Worm (Caenorhabditis elegans) whole organism, L1 larva: Measurements from ENCODE around the gene C10A4.2.

Source experiments
- alr-1 ChIP-seq: fragments of 200-800 bp; sonication (Bioruptor generic); optimal IDR thresholded peaks from 2 replicates; lab custom pipeline; 2018; ENCODE audit warnings: borderline replicate concordance, mild to moderate bottlenecking, missing genetic modification characterization, missing compliant biosample characterization
- blmp-1 ChIP-seq: fragments of 150-350 bp; optimal IDR thresholded peaks from 2 replicates; lab custom pipeline; 2014; ENCODE audit warnings: missing biosample characterization, missing genetic modification characterization
- ceh-63 ChIP-seq: fragments of 200-800 bp; sonication (Bioruptor generic); optimal IDR thresholded peaks from 2 replicates; lab custom pipeline; 2018; ENCODE audit warnings: mild to moderate bottlenecking, missing genetic modification characterization, missing compliant biosample characterization
- ceh-8 ChIP-seq: fragments of 200-800 bp; sonication (Bioruptor generic); optimal IDR thresholded peaks from 2 replicates; lab custom pipeline; 2018; ENCODE audit warnings: mild to moderate bottlenecking, missing genetic modification characterization, moderate library complexity, missing compliant biosample characterization
- ceh-90 ChIP-seq: sonication (generic microtip); optimal IDR thresholded peaks from 2 replicates; lab custom pipeline; 2016; ENCODE audit warnings: missing genetic modification characterization, missing compliant biosample characterization
- dpl-1 ChIP-seq, 3 experiments: fragments of 150-350 bp in 2 of 3; sonication (generic microtip) in 1 of 3; optimal IDR thresholded peaks; 2 replicates each; lab custom pipeline; 2014 to 2017; ENCODE audit warnings: missing biosample characterization in 3 of 3, missing genetic modification characterization in 3 of 3, missing genetic modification reagents in 3 of 3
- efl-1 ChIP-seq, 4 experiments: fragments of 150-350 bp; optimal IDR thresholded peaks in 3 of 4; peaks in 1 of 4; 1 replicate in 1 of 4; 2 replicates in 3 of 4; lab custom pipeline; 2014; ENCODE audit warnings: missing biosample characterization in 2 of 4, missing genetic modification characterization in 2 of 4, missing genetic modification reagents in 2 of 4
- elt-2 ChIP-seq: sonication (generic microtip); optimal IDR thresholded peaks from 2 replicates; lab custom pipeline; 2016; ENCODE audit warnings: missing genetic modification characterization, mild to moderate bottlenecking, inconsistent platforms, missing compliant biosample characterization, missing genetic modification reagents
- elt-3 ChIP-seq, 6 experiments: fragments of 150-350 bp in 1 of 6; sonication (generic microtip); optimal IDR thresholded peaks; 2 replicates each; lab custom pipeline; 2017 to 2018; ENCODE audit warnings: missing biosample characterization in 6 of 6, missing genetic modification characterization in 6 of 6, inconsistent platforms in 1 of 6
- ets-5 ChIP-seq: fragments of 200-800 bp; sonication (Bioruptor generic); IDR thresholded peaks from 2 replicates; pipeline ENCODE4 v1.3.6; 2022; ENCODE audit warnings: missing genetic modification characterization, missing compliant biosample characterization
- fkh-10 ChIP-seq: sonication (generic microtip); optimal IDR thresholded peaks from 2 replicates; lab custom pipeline; 2017; ENCODE audit warnings: missing biosample characterization, missing genetic modification reagents, missing genetic modification characterization
- fkh-4 ChIP-seq: sonication (generic microtip); optimal IDR thresholded peaks from 2 replicates; lab custom pipeline; 2016; ENCODE audit warnings: missing compliant biosample characterization, missing genetic modification characterization, borderline replicate concordance
- fos-1 ChIP-seq: fragments of 150-350 bp; optimal IDR thresholded peaks from 2 replicates; lab custom pipeline; 2014; ENCODE audit warnings: missing biosample characterization, missing genetic modification characterization
- hpl-2 ChIP-seq: fragments of 150-350 bp; optimal IDR thresholded peaks from 2 replicates; lab custom pipeline; 2014; ENCODE audit warnings: missing biosample characterization, missing genetic modification reagents, missing genetic modification characterization
- lin-13 ChIP-seq: fragments of 150-350 bp; optimal IDR thresholded peaks from 2 replicates; lab custom pipeline; 2014; ENCODE audit warnings: missing biosample characterization, missing genetic modification reagents, missing genetic modification characterization
- lin-14 ChIP-seq: fragments of 200-800 bp; sonication (Bioruptor generic); optimal IDR thresholded peaks from 2 replicates; lab custom pipeline; 2018; ENCODE audit warnings: mild to moderate bottlenecking, missing genetic modification characterization, moderate library complexity, missing compliant biosample characterization
- lin-35 ChIP-seq, 2 experiments: fragments of 150-350 bp; optimal IDR thresholded peaks; 2 replicates each; lab custom pipeline; 2014; ENCODE audit warnings: missing biosample characterization in 2 of 2, missing genetic modification characterization in 2 of 2, missing genetic modification reagents in 2 of 2
- lir-3 ChIP-seq: sonication (generic microtip); optimal IDR thresholded peaks from 2 replicates; lab custom pipeline; 2016; ENCODE audit warnings: mild to moderate bottlenecking, missing genetic modification characterization, moderate library complexity, missing compliant biosample characterization; ENCODE audit not compliant: poor library complexity
- lsy-2 ChIP-seq, 2 experiments: fragments of 150-350 bp; optimal IDR thresholded peaks; 2 replicates each; lab custom pipeline; 2014; ENCODE audit warnings: missing biosample characterization in 2 of 2, missing genetic modification characterization in 2 of 2
- mef-2 ChIP-seq: fragments of 150-350 bp; optimal IDR thresholded peaks from 2 replicates; lab custom pipeline; 2014; ENCODE audit warnings: missing biosample characterization, missing genetic modification characterization
- nhr-11 ChIP-seq: fragments of 150-350 bp; optimal IDR thresholded peaks from 2 replicates; lab custom pipeline; 2014; ENCODE audit warnings: missing biosample characterization, missing genetic modification characterization
- nhr-12 ChIP-seq: sonication (generic microtip); optimal IDR thresholded peaks from 2 replicates; lab custom pipeline; 2017; ENCODE audit warnings: missing biosample characterization, missing genetic modification characterization
- nhr-19 ChIP-seq: fragments of 200-800 bp; sonication (Bioruptor generic); conservative IDR thresholded peaks from 2 replicates; pipeline ENCODE4 v1.3.6; 2022; ENCODE audit warnings: missing genetic modification characterization, missing compliant biosample characterization
- nhr-20 ChIP-seq: sonication (generic microtip); optimal IDR thresholded peaks from 2 replicates; lab custom pipeline; 2016; ENCODE audit warnings: mild to moderate bottlenecking, missing genetic modification characterization, missing compliant biosample characterization
- nhr-47 ChIP-seq: sonication (generic microtip); optimal IDR thresholded peaks from 2 replicates; lab custom pipeline; 2016; ENCODE audit warnings: mild to moderate bottlenecking, missing genetic modification characterization, moderate library complexity, missing compliant biosample characterization
- nhr-71 ChIP-seq: sonication (generic microtip); optimal IDR thresholded peaks from 2 replicates; lab custom pipeline; 2016; ENCODE audit warnings: mild to moderate bottlenecking, missing genetic modification characterization, moderate library complexity, missing compliant biosample characterization
- nhr-77 ChIP-seq: fragments of 150-350 bp; optimal IDR thresholded peaks from 2 replicates; lab custom pipeline; 2014; ENCODE audit warnings: missing biosample characterization, missing genetic modification characterization
- nhr-85 ChIP-seq: sonication (generic microtip); peaks from one replicate; lab custom pipeline; 2016; ENCODE audit warnings: missing genetic modification characterization, inconsistent platforms, missing compliant biosample characterization
- nhr-90 ChIP-seq: sonication (generic microtip); optimal IDR thresholded peaks from 2 replicates; lab custom pipeline; 2016; ENCODE audit warnings: mild to moderate bottlenecking, missing genetic modification characterization, missing compliant biosample characterization; ENCODE audit not compliant: poor library complexity
- pax-3 ChIP-seq: fragments of 200-800 bp; sonication (Bioruptor generic); optimal IDR thresholded peaks from 2 replicates; lab custom pipeline; 2018; ENCODE audit warnings: mild to moderate bottlenecking, missing genetic modification characterization, moderate library complexity, missing compliant biosample characterization
- pqm-1 ChIP-seq: sonication (generic microtip); optimal IDR thresholded peaks from 3 replicates; lab custom pipeline; 2017; ENCODE audit warnings: missing biosample characterization, missing genetic modification characterization
- snpc-4 ChIP-seq: fragments of 150-350 bp; optimal IDR thresholded peaks from 2 replicates; lab custom pipeline; 2014; ENCODE audit warnings: missing biosample characterization, missing genetic modification characterization
- snu-23 ChIP-seq: sonication (generic microtip); optimal IDR thresholded peaks from 2 replicates; lab custom pipeline; 2016; ENCODE audit warnings: missing genetic modification characterization, missing compliant biosample characterization
- unc-30 ChIP-seq: sonication (generic microtip); optimal IDR thresholded peaks from 2 replicates; lab custom pipeline; 2017; ENCODE audit warnings: missing biosample characterization, missing genetic modification characterization
- unc-86 ChIP-seq: sonication (generic microtip); optimal IDR thresholded peaks from 2 replicates; lab custom pipeline; 2016; ENCODE audit warnings: missing genetic modification characterization, missing compliant biosample characterization
- zip-4 ChIP-seq: fragments of 200-800 bp; sonication (Bioruptor generic); optimal IDR thresholded peaks from 2 replicates; lab custom pipeline; 2018; ENCODE audit warnings: mild to moderate bottlenecking, missing genetic modification characterization, moderate library complexity, missing compliant biosample characterization
- ztf-11 ChIP-seq, 2 experiments: sonication (generic microtip); optimal IDR thresholded peaks; 2 replicates each; lab custom pipeline; 2016 to 2017; ENCODE audit warnings: missing genetic modification characterization in 2 of 2, missing biosample characterization in 1 of 2, missing compliant biosample characterization in 1 of 2
- ztf-4 ChIP-seq: fragments of 150-350 bp; optimal IDR thresholded peaks from 2 replicates; lab custom pipeline; 2014; ENCODE audit warnings: missing biosample characterization, missing genetic modification characterization

Gene C10A4.2

DNA sequence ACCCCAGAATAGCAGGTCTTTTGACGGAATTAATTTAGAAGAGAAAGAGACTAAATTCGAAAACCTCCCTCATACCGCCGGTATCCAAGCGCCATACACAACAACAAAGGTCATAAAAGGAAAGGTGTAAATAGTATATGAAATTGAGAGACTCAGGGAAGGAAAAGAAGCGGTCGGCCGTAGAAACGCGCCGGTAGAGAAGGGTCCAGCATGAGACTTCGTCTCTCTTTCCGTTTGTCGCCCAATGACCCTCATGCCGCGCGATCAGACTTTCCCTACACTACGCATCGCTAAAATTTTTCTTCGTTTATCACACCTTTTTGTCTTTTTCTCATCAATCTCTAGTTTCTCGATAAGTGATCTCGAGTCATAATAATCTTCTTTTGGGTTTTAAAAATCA lies 20.4 kb downstream of the C10A4.2 start:
- TF ChIP-seq zip-4 (no peak), nhr-71 (tag; lab: Kevin White, UChicago) (peak; percentile 47), unc-86 (tag; lab: Kevin White, UChicago) (no peak), ztf-4 (tag; lab: Kevin White, UChicago) (no peak), nhr-77 (tag; lab: Kevin White, UChicago) (no peak), blmp-1 (tag; lab: Kevin White, UChicago) (peak; percentile 86), ceh-63 (GFP tag; lab: Kevin White, UChicago) (no peak), snu-23 (GFP tag; lab: Kevin White, UChicago) (peak; percentile 58), nhr-90 (tag; lab: Kevin White, UChicago) (peak; percentile 23), alr-1 (no peak), efl-1 (optimal IDR thresholded peaks at IDR 0.05; lab: Kevin White, UChicago) (no peak), efl-1 (GFP tag; optimal IDR thresholded peaks at IDR 0.05 in 1 of 2; lab: Kevin White, UChicago) (no peak), nhr-19 (GFP tag; lab: Robert Waterston, UW) (peak; percentile 21), hpl-2 (GFP tag; lab: Kevin White, UChicago) (no peak), lsy-2 (tag; optimal IDR thresholded peaks at IDR 0.05; lab: Kevin White, UChicago) (peak in 1 of 2 experiments; percentile 16), pqm-1 (no peak), ceh-8 (GFP tag; lab: Kevin White, UChicago) (no peak), lin-14 (peak; percentile 67), nhr-85 (tag; lab: Kevin White, UChicago) (peak; percentile 77), nhr-20 (peak; percentile 49), lir-3 (tag; lab: Kevin White, UChicago) (no peak), nhr-47 (tag; lab: Kevin White, UChicago) (peak; percentile 6), ceh-90 (tag; lab: Kevin White, UChicago) (no peak), ztf-11 (tag; optimal IDR thresholded peaks at IDR 0.05; lab: Kevin White, UChicago) (no peak), nhr-11 (tag; lab: Kevin White, UChicago) (no peak), elt-3 (tag; optimal IDR thresholded peaks at IDR 0.05; lab: Kevin White, UChicago) (peak in 2 of 6 experiments; percentile 37 to 79)
- TF ChIP-seq, all 84 proteins: peak for 11

DNA sequence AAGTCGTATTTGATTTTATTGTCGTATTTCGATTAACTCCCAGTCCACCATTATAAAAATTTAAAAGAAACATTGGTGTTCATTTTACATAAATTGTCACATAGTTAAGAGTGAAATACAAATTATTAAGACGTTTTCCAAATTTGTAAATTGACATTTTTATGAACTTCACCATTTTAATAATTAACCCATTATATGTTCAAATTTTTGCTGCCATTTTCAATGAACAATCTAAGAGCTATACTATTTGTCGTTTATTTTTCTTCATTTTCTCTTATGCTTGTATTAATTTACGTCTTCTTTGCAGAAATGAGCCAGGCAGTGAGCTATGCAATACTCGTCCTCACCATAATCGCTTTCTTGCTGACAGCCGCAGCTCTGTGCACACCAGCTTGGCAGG lies 21.1 kb downstream of the C10A4.2 start, which contains the start of gene clc-2:
clc-2 (plus strand) TSS at position 301 of the 400 bp plus-strand sequence.
- TF ChIP-seq mef-2 (tag; lab: Kevin White, UChicago) (no peak), ztf-11 (tag; optimal IDR thresholded peaks at IDR 0.05; lab: Kevin White, UChicago) (no peak), dpl-1 (GFP tag; optimal IDR thresholded peaks at IDR 0.05; lab: Kevin White, UChicago) (no peak), nhr-11 (tag; lab: Kevin White, UChicago) (no peak), pax-3 (no peak), nhr-12 (tag; lab: Kevin White, UChicago) (no peak), ets-5 (GFP tag; lab: Robert Waterston, UW) (no peak), fos-1 (tag; lab: Kevin White, UChicago) (no peak), elt-2 (tag; lab: Kevin White, UChicago) (no peak), fkh-4 (tag; lab: Kevin White, UChicago) (no peak), lsy-2 (tag; optimal IDR thresholded peaks at IDR 0.05; lab: Kevin White, UChicago) (no peak), lin-35 (GFP tag; optimal IDR thresholded peaks at IDR 0.05; lab: Kevin White, UChicago) (no peak), zip-4 (no peak), snpc-4 (tag; lab: Kevin White, UChicago) (no peak), unc-30 (tag; lab: Kevin White, UChicago) (no peak), nhr-77 (tag; lab: Kevin White, UChicago) (no peak), nhr-85 (tag; lab: Kevin White, UChicago) (no peak), alr-1 (no peak), ceh-63 (GFP tag; lab: Kevin White, UChicago) (no peak), lin-13 (no peak)
- TF ChIP-seq, all 84 proteins: peak for 0

DNA sequence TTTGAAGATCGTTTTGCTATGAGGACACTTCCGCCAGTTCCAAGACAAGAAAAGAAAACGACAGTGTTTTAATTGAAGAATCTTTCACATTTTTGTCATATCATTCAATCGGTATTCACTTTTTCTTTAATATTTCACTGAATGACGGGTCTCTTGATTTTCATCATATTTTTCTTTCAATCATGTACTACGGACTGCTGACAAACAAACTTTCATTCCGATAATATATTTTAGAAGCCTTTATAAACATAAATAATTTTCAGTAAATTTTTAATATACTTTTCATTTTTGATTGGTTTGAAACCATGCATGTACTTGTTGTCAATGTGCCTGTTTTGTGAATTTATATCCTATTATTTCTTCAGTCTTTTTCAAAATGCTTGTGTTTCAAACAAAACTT lies 23.2 kb downstream of the C10A4.2 start, which contains the start of gene clc-5:
clc-5 (plus strand) TSS at position 301 of the 400 bp plus-strand sequence.
- TF ChIP-seq lin-13 (no peak), nhr-85 (tag; lab: Kevin White, UChicago) (peak; percentile 25), fkh-10 (GFP tag; lab: Kevin White, UChicago) (no peak)
- TF ChIP-seq, all 84 proteins: peak for 1
